Fruit fly (Drosophila melanogaster) whole organism, pupa: ENCODE results near the gene tay.

ENCODE experiments used
- CG10348 ChIP-seq: fragments of 200-800 bp; sonication (Bioruptor generic); IDR thresholded peaks from 2 replicates; pipeline ENCODE4 v1.3.6; 2022; ENCODE audit warnings: missing biosample characterization, missing genetic modification characterization
- CG12605 ChIP-seq: fragments of 200-800 bp; sonication (Bioruptor generic); IDR thresholded peaks from 2 replicates; pipeline ENCODE4 v1.3.6; 2022; ENCODE audit warnings: missing biosample characterization, missing genetic modification characterization
- CG13204 ChIP-seq: fragments of 200-800 bp; sonication (Bioruptor generic); optimal IDR thresholded peaks from 2 replicates; lab custom pipeline; 2018; ENCODE audit warnings: missing biosample characterization, mild to moderate bottlenecking, missing genetic modification characterization, moderate library complexity
- CG14655 ChIP-seq: fragments of 200-800 bp; sonication (Bioruptor generic); optimal IDR thresholded peaks from 3 replicates; lab custom pipeline; 2017; ENCODE audit warnings: mild to moderate bottlenecking, missing biosample characterization, missing genetic modification reagents, missing genetic modification characterization
- CG15710 ChIP-seq: fragments of 200-800 bp; sonication (Bioruptor generic); optimal IDR thresholded peaks from 2 replicates; lab custom pipeline; 2018; ENCODE audit warnings: missing biosample characterization, mild to moderate bottlenecking, missing genetic modification characterization, moderate library complexity
- CG17806 ChIP-seq: fragments of 200-800 bp; sonication (Bioruptor generic); optimal IDR thresholded peaks from 2 replicates; lab custom pipeline; 2018; ENCODE audit warnings: missing biosample characterization, mild to moderate bottlenecking, missing genetic modification characterization, moderate library complexity
- CG32121 ChIP-seq: fragments of 200-800 bp; sonication (Bioruptor generic); IDR thresholded peaks from 2 replicates; pipeline ENCODE4 v1.3.6; 2022; ENCODE audit warnings: missing biosample characterization, missing genetic modification characterization
- CG34367 ChIP-seq: fragments of 200-800 bp; sonication (Bioruptor generic); optimal IDR thresholded peaks from 2 replicates; lab custom pipeline; 2018; ENCODE audit warnings: missing biosample characterization, mild to moderate bottlenecking, missing genetic modification characterization
- CG4496 ChIP-seq: fragments of 200-800 bp; sonication (Bioruptor generic); IDR thresholded peaks from 3 replicates; pipeline ENCODE4 v1.3.6; 2022; ENCODE audit warnings: missing biosample characterization, missing genetic modification characterization
- CG8159 ChIP-seq: fragments of 200-800 bp; sonication (Bioruptor generic); optimal IDR thresholded peaks from 3 replicates; lab custom pipeline; 2018; ENCODE audit warnings: missing biosample characterization, mild to moderate bottlenecking, missing genetic modification characterization, moderate library complexity
- CG8301 ChIP-seq: fragments of 200-800 bp; sonication (Bioruptor generic); optimal IDR thresholded peaks from 2 replicates; lab custom pipeline; 2018; ENCODE audit warnings: missing biosample characterization, mild to moderate bottlenecking, missing genetic modification characterization
- CG9948 ChIP-seq: fragments of 200-800 bp; sonication (Bioruptor generic); optimal IDR thresholded peaks from 2 replicates; lab custom pipeline; 2018; ENCODE audit warnings: missing biosample characterization, mild to moderate bottlenecking, missing genetic modification characterization, moderate library complexity
- D1 ChIP-seq: fragments of 200-800 bp; sonication (Bioruptor generic); optimal IDR thresholded peaks from 2 replicates; lab custom pipeline; 2018; ENCODE audit warnings: missing biosample characterization, mild to moderate bottlenecking, missing genetic modification characterization, moderate library complexity
- EcR ChIP-seq: fragments of 200-800 bp; sonication (Bioruptor generic); optimal IDR thresholded peaks from 3 replicates; lab custom pipeline; 2019; ENCODE audit warnings: missing biosample characterization, missing genetic modification characterization, mild to moderate bottlenecking, moderate library complexity, missing genetic modification reagents
- Ets98B ChIP-seq: fragments of 200-800 bp; sonication (Bioruptor generic); IDR thresholded peaks from 2 replicates; pipeline ENCODE4 v1.3.6; 2022; ENCODE audit warnings: missing biosample characterization, missing genetic modification characterization
- Pif1A ChIP-seq: fragments of 200-800 bp; sonication (Bioruptor generic); optimal IDR thresholded peaks from 3 replicates; lab custom pipeline; 2016; ENCODE audit warnings: missing biosample characterization, missing genetic modification characterization
- Pif1B ChIP-seq: fragments of 200-800 bp; sonication (Bioruptor generic); optimal IDR thresholded peaks from 3 replicates; lab custom pipeline; 2016; ENCODE audit warnings: missing biosample characterization, missing genetic modification characterization
- Snoo ChIP-seq: fragments of 200-800 bp; sonication (Bioruptor generic); optimal IDR thresholded peaks from 3 replicates; lab custom pipeline; 2017; ENCODE audit warnings: missing biosample characterization, mild to moderate bottlenecking, missing genetic modification characterization, inconsistent platforms
- fd96Ca ChIP-seq: fragments of 200-800 bp; sonication (Bioruptor generic); IDR thresholded peaks from 3 replicates; pipeline ENCODE4 v1.3.6; 2022; ENCODE audit warnings: missing biosample characterization, missing genetic modification characterization
- gl ChIP-seq: fragments of 200-800 bp; sonication (Bioruptor generic); optimal IDR thresholded peaks from 2 replicates; lab custom pipeline; 2018; ENCODE audit warnings: missing biosample characterization, mild to moderate bottlenecking, missing genetic modification characterization
- rn ChIP-seq: fragments of 200-800 bp; sonication (Bioruptor generic); IDR thresholded peaks from 2 replicates; pipeline ENCODE4 v1.3.6; 2022; ENCODE audit warnings: missing biosample characterization, missing genetic modification characterization

The tay gene

DNA sequence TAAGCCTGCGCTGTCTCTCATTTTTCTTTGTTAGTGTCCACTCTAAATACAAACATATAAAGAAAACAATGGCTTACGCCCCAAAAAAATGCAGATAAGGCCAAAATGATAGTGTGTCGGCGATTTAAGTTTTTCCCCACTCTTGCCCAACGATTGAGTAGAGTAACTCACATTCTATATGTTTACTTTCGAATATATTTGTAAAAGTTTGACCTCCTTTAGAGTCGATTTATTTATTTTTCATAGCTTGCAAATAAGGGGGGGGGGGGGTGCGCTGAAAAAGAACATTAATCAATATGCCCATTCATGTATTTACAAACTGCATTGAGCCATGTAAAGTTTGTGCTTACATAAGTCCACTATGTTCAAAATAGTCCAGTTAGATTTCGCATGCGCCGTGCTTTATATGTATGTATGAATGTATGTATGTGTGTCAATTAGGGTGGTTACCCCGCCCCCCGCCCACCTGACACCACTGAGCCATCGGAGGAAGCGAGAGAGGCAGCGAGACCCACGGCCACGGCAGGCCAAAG, 6.7 kb upstream of the tay start:
- TF ChIP-seq CG34367 (tag; lab: Kevin White, UChicago) (no peak), gl (tag; lab: Kevin White, UChicago) (no peak), CG17806 (tag; lab: Kevin White, UChicago) (no peak), CG14655 (GFP tag; lab: Kevin White, UChicago) (no peak), Pif1A (no peak), EcR (no peak), CG10348 (GFP tag; lab: Robert Waterston, UW) (no peak), Snoo (tag; lab: Kevin White, UChicago) (no peak), CG15710 (tag; lab: Kevin White, UChicago) (no peak), CG8159 (tag; lab: Kevin White, UChicago) (no peak), fd96Ca (GFP tag; lab: Robert Waterston, UW) (no peak), Ets98B (no peak), CG4496 (no peak), D1 (no peak), CG13204 (no peak), rn (GFP tag; lab: Robert Waterston, UW) (no peak), CG8301 (no peak), CG9948 (tag; lab: Kevin White, UChicago) (no peak)

DNA sequence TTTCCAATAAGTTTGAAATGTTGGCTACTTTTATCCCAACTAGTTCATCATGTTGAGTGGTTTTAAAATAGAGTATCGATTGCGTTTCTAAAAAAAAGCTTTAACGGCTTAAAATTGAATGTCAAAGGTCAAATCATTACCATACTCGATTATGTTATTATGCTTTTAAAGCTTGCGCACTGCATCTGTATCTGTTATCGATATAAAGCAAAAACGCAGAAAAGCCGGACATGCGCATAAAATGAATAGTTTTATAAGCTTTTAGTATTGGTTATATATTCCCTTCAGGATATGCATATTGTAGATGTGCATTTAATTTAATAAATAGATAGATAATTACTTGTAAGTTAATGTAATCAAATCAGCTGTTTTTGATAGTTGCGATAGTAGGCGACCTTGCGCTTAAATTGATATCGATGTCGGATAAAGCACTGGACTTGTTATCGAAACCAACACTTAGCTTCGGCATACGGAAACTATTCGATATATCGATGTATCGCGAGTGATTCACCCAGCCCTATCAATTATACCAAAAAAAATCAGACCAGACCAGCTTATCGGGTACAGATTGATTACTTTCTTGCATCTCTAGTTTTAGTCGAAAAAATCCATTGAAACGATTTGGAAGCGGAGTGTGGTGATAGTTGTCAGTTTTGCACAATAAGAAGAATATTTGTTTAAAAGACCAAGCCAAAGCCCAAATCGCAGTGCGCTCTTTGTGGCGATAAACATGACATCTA, 4.7 kb upstream of the tay start, which contains the start of gene shi:
TSS of gene shi (plus strand) at position 511 of the 740 bp plus-strand sequence.
- TF ChIP-seq CG14655 (GFP tag; lab: Kevin White, UChicago) (no peak), Pif1B (no peak), gl (tag; lab: Kevin White, UChicago) (no peak), Ets98B (no peak), Snoo (tag; lab: Kevin White, UChicago) (no peak), EcR (no peak), fd96Ca (GFP tag; lab: Robert Waterston, UW) (no peak)

DNA sequence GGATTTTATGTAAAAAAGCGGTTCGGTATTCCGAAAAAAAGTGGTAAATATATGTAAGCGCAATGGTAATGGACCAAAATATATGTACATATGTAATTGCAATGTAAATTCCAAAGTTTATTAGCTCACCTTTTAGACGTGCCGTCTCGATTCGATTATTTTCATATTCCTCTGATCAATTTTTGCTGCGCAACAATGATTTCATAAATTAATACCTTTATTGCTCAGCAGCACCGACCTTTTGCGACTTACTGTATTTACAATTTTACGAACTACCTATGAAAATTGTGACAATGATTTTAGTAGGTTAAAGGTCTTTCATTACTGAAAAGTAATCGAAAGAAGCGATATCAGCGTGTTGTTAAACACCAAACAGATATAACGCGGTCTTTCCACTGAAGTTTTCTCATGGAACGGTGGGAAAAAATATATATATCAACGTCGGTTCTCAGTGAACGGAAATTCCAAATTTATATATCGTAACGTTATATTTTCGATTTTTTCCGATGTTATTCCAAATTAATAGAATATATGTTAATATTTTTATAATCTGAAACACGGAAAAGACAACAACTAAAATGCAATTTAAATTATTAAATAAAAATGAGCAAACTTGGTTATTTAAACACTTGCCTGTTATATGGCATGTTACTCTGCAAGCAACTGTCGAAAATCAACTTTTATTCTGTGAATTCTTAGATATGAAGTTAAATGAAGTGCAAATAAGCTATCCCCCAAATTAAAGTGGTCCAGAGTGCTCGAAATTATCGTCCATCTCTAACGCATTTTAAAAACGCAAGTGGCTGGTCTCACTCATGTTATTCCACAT, 2.9 kb upstream of the tay start, which contains the start of the genes MSBP and CG15916:
TSS of gene MSBP (minus strand) at position 330 of the 829 bp plus-strand sequence.
TSS of gene CG15916 (plus strand) at position 810 of the 829 bp plus-strand sequence.
- TF ChIP-seq CG8159 (tag; lab: Kevin White, UChicago), result peak; percentile 64
- TF ChIP-seq CG34367 (tag; lab: Kevin White, UChicago), result peak; percentile 18
- TF ChIP-seq CG32121, result no peak
- no peak for TF ChIP-seq rn (GFP tag; lab: Robert Waterston, UW)
- peak; percentile 13 for TF ChIP-seq Snoo (tag; lab: Kevin White, UChicago)
- no peak for TF ChIP-seq fd96Ca (GFP tag; lab: Robert Waterston, UW)
- TF ChIP-seq gl (tag; lab: Kevin White, UChicago), result peak; percentile 5
- TF ChIP-seq EcR, result no peak
- TF ChIP-seq CG9948 (tag; lab: Kevin White, UChicago), result peak; percentile 32
- peak; percentile 16; the same call in 1 of the 3 replicates for TF ChIP-seq CG4496
- TF ChIP-seq CG15710 (tag; lab: Kevin White, UChicago), result peak; percentile 32

DNA sequence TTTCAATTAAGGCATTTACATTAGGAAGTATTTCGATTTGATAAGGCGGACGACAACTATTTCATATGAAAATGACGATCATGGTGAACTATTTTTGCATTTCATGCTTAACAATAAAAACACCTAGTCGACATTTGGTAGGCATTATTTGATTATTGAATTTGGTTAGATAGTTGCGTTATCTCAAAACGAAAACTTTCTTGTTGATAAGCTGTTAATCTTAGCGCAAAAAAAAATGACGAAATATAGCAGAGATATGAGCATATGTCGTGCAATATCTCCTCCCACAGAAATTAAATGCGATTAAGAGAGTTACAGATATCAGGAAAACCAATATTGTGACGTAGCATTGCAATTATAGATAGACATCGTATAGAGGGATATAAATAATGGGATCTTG, 1.7 kb upstream of the tay start:
- TF ChIP-seq Pif1B (no peak), CG32121 (no peak), Snoo (tag; lab: Kevin White, UChicago) (no peak)
- TF ChIP-seq, all 21 proteins: peak for 0

DNA sequence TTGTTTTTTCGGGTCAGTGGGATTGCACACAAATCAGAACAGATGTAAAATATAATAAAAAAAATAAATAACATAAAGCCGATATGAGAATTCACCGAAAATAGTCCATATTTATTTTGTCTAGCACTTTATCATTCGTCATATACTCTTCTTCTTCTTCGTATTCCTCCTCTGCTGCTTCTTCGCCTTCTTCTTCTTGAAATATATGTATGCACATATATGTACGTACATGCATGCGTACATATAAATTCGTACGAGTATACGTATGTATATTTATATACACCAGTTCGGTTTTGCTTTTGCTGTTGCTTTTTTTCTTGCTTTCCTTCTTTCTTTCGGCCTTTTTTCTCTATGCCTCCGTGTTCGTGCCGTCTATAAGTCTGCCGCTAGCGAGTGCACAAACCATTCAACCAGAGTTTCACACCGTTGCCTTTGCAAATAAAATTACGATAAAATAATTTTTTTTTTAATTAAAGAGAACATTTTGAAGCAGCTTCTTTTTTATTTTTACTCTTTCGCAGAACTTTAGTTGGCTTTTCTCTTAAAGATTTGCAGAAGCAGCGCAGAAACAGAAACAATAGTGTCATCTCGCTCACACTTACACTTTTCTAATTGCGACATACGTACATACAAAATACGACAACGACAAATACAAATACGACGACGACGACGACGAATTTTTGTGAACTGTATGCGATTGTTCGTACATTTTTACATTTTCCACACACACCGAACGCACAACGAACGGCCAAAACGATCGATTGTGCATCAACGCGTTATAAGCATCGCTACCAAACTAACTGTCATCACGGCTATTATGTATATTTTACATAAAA, 482 bp downstream of the tay start:
- TF ChIP-seq CG17806 (tag; lab: Kevin White, UChicago), result peak; percentile 84
- peak; percentile 81 for TF ChIP-seq CG8301
- TF ChIP-seq CG10348 (GFP tag; lab: Robert Waterston, UW), result no peak
- peak; percentile 91 for TF ChIP-seq CG32121
- peak; percentile 91 for TF ChIP-seq CG13204
- TF ChIP-seq CG8159 (tag; lab: Kevin White, UChicago), result peak; percentile 86
- TF ChIP-seq fd96Ca (GFP tag; lab: Robert Waterston, UW), result peak; percentile 91
- TF ChIP-seq Pif1A, result peak; percentile 94
- TF ChIP-seq D1, result no peak
- peak; percentile 97 for TF ChIP-seq gl (tag; lab: Kevin White, UChicago)
- peak; percentile 34 for TF ChIP-seq CG14655 (GFP tag; lab: Kevin White, UChicago)
- peak; percentile 97 for TF ChIP-seq CG12605 (GFP tag; lab: Robert Waterston, UW)
- peak; percentile 91 for TF ChIP-seq CG15710 (tag; lab: Kevin White, UChicago)
- peak; percentile 94 for TF ChIP-seq CG34367 (tag; lab: Kevin White, UChicago)
- TF ChIP-seq CG9948 (tag; lab: Kevin White, UChicago), result peak; percentile 79
- peak; percentile 94 for TF ChIP-seq Ets98B
- TF ChIP-seq Pif1B, result peak; percentile 91
- TF ChIP-seq EcR, result peak; percentile 65
- peak; percentile 54 for TF ChIP-seq Snoo (tag; lab: Kevin White, UChicago)
- TF ChIP-seq CG4496, result peak; percentile 94
- TF ChIP-seq rn (GFP tag; lab: Robert Waterston, UW), result peak; percentile 57
- TF ChIP-seq, all 21 proteins: peak for 19
